Worm (Caenorhabditis elegans) whole organism, mixed stage, embryonic: ENCODE results near the gene ZC190.4.

Source experiments
- M03D4.4 ChIP-seq: sonication (generic microtip); optimal IDR thresholded peaks from 2 replicates; lab custom pipeline; 2017; ENCODE audit warnings: mild to moderate bottlenecking, missing genetic modification characterization, missing compliant biosample characterization
- bed-3 ChIP-seq: fragments of 200-800 bp; sonication (Bioruptor generic); optimal IDR thresholded peaks from 3 replicates; lab custom pipeline; 2018; ENCODE audit warnings: mild to moderate bottlenecking, missing genetic modification characterization, moderate library complexity, missing compliant biosample characterization
- blmp-1 ChIP-seq: fragments of 150-350 bp; optimal IDR thresholded peaks from 2 replicates; lab custom pipeline; 2014; ENCODE audit warnings: missing biosample characterization, missing genetic modification characterization
- ceh-39 ChIP-seq: fragments of 150-350 bp; optimal IDR thresholded peaks from 2 replicates; lab custom pipeline; 2014; ENCODE audit warnings: missing biosample characterization, missing genetic modification characterization
- ceh-43 ChIP-seq: fragments of 200-800 bp; sonication (Bioruptor generic); optimal IDR thresholded peaks from 2 replicates; lab custom pipeline; 2018; ENCODE audit warnings: mild to moderate bottlenecking, missing genetic modification characterization, moderate library complexity, missing compliant biosample characterization
- ceh-83 ChIP-seq: fragments of 200-800 bp; sonication (Bioruptor generic); optimal IDR thresholded peaks from 2 replicates; lab custom pipeline; 2018; ENCODE audit warnings: mild to moderate bottlenecking, missing genetic modification characterization, missing compliant biosample characterization
- cnd-1 ChIP-seq: fragments of 200-800 bp; sonication (Bioruptor generic); optimal IDR thresholded peaks from 2 replicates; lab custom pipeline; 2018; ENCODE audit warnings: mild to moderate bottlenecking, missing genetic modification characterization, missing compliant biosample characterization
- drap-1 ChIP-seq: fragments of 200-800 bp; sonication (Bioruptor generic); optimal IDR thresholded peaks from 3 replicates; lab custom pipeline; 2018; ENCODE audit warnings: mild to moderate bottlenecking, missing genetic modification characterization, missing compliant biosample characterization
- elt-1 ChIP-seq: sonication (generic microtip); optimal IDR thresholded peaks from 2 replicates; lab custom pipeline; 2017; ENCODE audit warnings: missing genetic modification characterization, mild to moderate bottlenecking, missing compliant biosample characterization, antibody characterized with exemption, moderate library complexity, borderline replicate concordance; ENCODE audit not compliant: insufficient read depth
- elt-3 ChIP-seq: fragments of 150-350 bp; optimal IDR thresholded peaks from 2 replicates; lab custom pipeline; 2014; ENCODE audit warnings: missing biosample characterization, missing genetic modification characterization
- flh-1 ChIP-seq: fragments of 200-800 bp; sonication (Bioruptor generic); optimal IDR thresholded peaks from 2 replicates; lab custom pipeline; 2018; ENCODE audit warnings: mild to moderate bottlenecking, missing genetic modification characterization, moderate library complexity, missing compliant biosample characterization
- ham-2 ChIP-seq: fragments of 200-800 bp; sonication (Bioruptor generic); optimal IDR thresholded peaks from 2 replicates; lab custom pipeline; 2018; ENCODE audit warnings: mild to moderate bottlenecking, missing genetic modification characterization, missing compliant biosample characterization
- hlh-1 ChIP-seq: fragments of 150-350 bp; optimal IDR thresholded peaks from 2 replicates; lab custom pipeline; 2014; ENCODE audit warnings: missing biosample characterization, missing genetic modification reagents, missing genetic modification characterization
- lin-13 ChIP-seq: fragments of 150-350 bp; optimal IDR thresholded peaks from 2 replicates; lab custom pipeline; 2014; ENCODE audit warnings: missing biosample characterization, missing genetic modification characterization
- lin-32 ChIP-seq: fragments of 200-800 bp; sonication (Bioruptor generic); optimal IDR thresholded peaks from 2 replicates; lab custom pipeline; 2018; ENCODE audit warnings: mild to moderate bottlenecking, missing genetic modification characterization, missing compliant biosample characterization
- lsy-2 ChIP-seq: fragments of 150-350 bp; optimal IDR thresholded peaks from 2 replicates; lab custom pipeline; 2014; ENCODE audit warnings: missing biosample characterization, missing genetic modification characterization
- mab-5 ChIP-seq: fragments of 150-350 bp; optimal IDR thresholded peaks from 2 replicates; lab custom pipeline; 2014; ENCODE audit warnings: missing biosample characterization, missing genetic modification characterization
- mep-1 ChIP-seq: fragments of 150-350 bp; optimal IDR thresholded peaks from 2 replicates; lab custom pipeline; 2017; ENCODE audit warnings: missing biosample characterization, missing genetic modification reagents, missing genetic modification characterization, inconsistent platforms
- nhr-12 ChIP-seq: fragments of 150-350 bp; optimal IDR thresholded peaks from 2 replicates; lab custom pipeline; 2014; ENCODE audit warnings: missing biosample characterization, missing genetic modification characterization
- nhr-2 ChIP-seq: fragments of 150-350 bp; optimal IDR thresholded peaks from 2 replicates; lab custom pipeline; 2014; ENCODE audit warnings: missing biosample characterization, missing genetic modification characterization
- nhr-237 ChIP-seq: fragments of 150-350 bp; optimal IDR thresholded peaks from 2 replicates; lab custom pipeline; 2014; ENCODE audit warnings: missing biosample characterization, missing genetic modification characterization
- nhr-28 ChIP-seq: fragments of 150-350 bp; optimal IDR thresholded peaks from 2 replicates; lab custom pipeline; 2014; ENCODE audit warnings: missing biosample characterization, missing genetic modification characterization
- nhr-76 ChIP-seq: sonication (generic microtip); optimal IDR thresholded peaks from 2 replicates; lab custom pipeline; 2017; ENCODE audit warnings: missing biosample characterization, missing genetic modification characterization
- pha-4 ChIP-seq: fragments of 150-350 bp; optimal IDR thresholded peaks from 2 replicates; lab custom pipeline; 2018; ENCODE audit warnings: missing biosample characterization, missing genetic modification reagents, missing genetic modification characterization
- sem-2 ChIP-seq: fragments of 200-800 bp; sonication (Bioruptor generic); optimal IDR thresholded peaks from 2 replicates; lab custom pipeline; 2018; ENCODE audit warnings: mild to moderate bottlenecking, missing genetic modification characterization, missing compliant biosample characterization
- snpc-4 ChIP-seq: fragments of 150-350 bp; optimal IDR thresholded peaks from 2 replicates; lab custom pipeline; 2014; ENCODE audit warnings: missing biosample characterization, missing genetic modification characterization
- sptf-1 ChIP-seq: sonication (generic microtip); optimal IDR thresholded peaks from 2 replicates; lab custom pipeline; 2017; ENCODE audit warnings: mild to moderate bottlenecking, missing genetic modification characterization, moderate library complexity, missing compliant biosample characterization
- unc-120 ChIP-seq: sonication (generic microtip); optimal IDR thresholded peaks from 2 replicates; lab custom pipeline; 2017; ENCODE audit warnings: missing genetic modification characterization, missing compliant biosample characterization; ENCODE audit not compliant: poor library complexity, severe bottlenecking
- unc-39 ChIP-seq: fragments of 150-350 bp; optimal IDR thresholded peaks from 2 replicates; lab custom pipeline; 2014; ENCODE audit warnings: missing biosample characterization, missing genetic modification characterization
- unc-62 ChIP-seq: fragments of 150-350 bp; optimal IDR thresholded peaks from 2 replicates; lab custom pipeline; 2014; ENCODE audit warnings: missing biosample characterization, missing genetic modification reagents, missing genetic modification characterization
- zip-8 ChIP-seq: fragments of 150-350 bp; optimal IDR thresholded peaks from 2 replicates; lab custom pipeline; 2014; ENCODE audit warnings: missing biosample characterization, missing genetic modification characterization
- ztf-11 ChIP-seq: fragments of 150-350 bp; optimal IDR thresholded peaks from 2 replicates; lab custom pipeline; 2014; ENCODE audit warnings: missing biosample characterization, missing genetic modification characterization

ZC190.4 gene

ce11 chrV:8627580-8627979, 38.3 kb upstream of the ZC190.4 start:
- no peak for TF ChIP-seq sptf-1 (tag; lab: Kevin White, UChicago)
- no peak for TF ChIP-seq nhr-2 (tag; lab: Kevin White, UChicago)
- TF ChIP-seq bed-3 = no peak
- TF ChIP-seq zip-8 (tag; lab: Kevin White, UChicago) = no peak
- no peak for TF ChIP-seq unc-39 (tag; lab: Kevin White, UChicago)
- TF ChIP-seq pha-4 = no peak
- TF ChIP-seq ceh-39 (tag; lab: Kevin White, UChicago) = no peak
- no peak for TF ChIP-seq sem-2 (GFP tag; lab: Kevin White, UChicago)
- TF ChIP-seq hlh-1 (tag; lab: Kevin White, UChicago) = no peak
- no peak for TF ChIP-seq M03D4.4 (tag; lab: Kevin White, UChicago)

ce11 chrV:8629029-8629428, 36.8 kb upstream of the ZC190.4 start, which contains the start of gene F41E6.12:
Gene F41E6.12, minus strand, starts transcription at chrV:8629129.
- no peak for TF ChIP-seq lin-13 (tag; lab: Kevin White, UChicago)
- no peak for TF ChIP-seq ham-2 (GFP tag; lab: Kevin White, UChicago)
- TF ChIP-seq mab-5 (tag; lab: Kevin White, UChicago) = no peak
- no peak for TF ChIP-seq mep-1 (tag; lab: Kevin White, UChicago)
- TF ChIP-seq nhr-28 = no peak

ce11 chrV:8631277-8631765, 34.5 kb upstream of the ZC190.4 start, which contains the start of gene atg-18:
Gene atg-18, minus strand, starts transcription at chrV:8631327.
- TF ChIP-seq ceh-39 (tag; lab: Kevin White, UChicago) = peak; percentile 12
- no peak for TF ChIP-seq elt-1 (tag; lab: Kevin White, UChicago)
- TF ChIP-seq ztf-11 (tag; lab: Kevin White, UChicago) = peak; percentile 10
- peak; percentile 22 for TF ChIP-seq bed-3
- peak; percentile 36 for TF ChIP-seq pha-4
- peak; percentile 52 for TF ChIP-seq mab-5 (tag; lab: Kevin White, UChicago)
- peak; percentile 45 for TF ChIP-seq mep-1 (tag; lab: Kevin White, UChicago)
- TF ChIP-seq ceh-43 (GFP tag; lab: Kevin White, UChicago) = peak; percentile 67
- TF ChIP-seq nhr-237 (tag; lab: Kevin White, UChicago) = peak; percentile 11
- TF ChIP-seq blmp-1 = peak; percentile 41
- TF ChIP-seq zip-8 (tag; lab: Kevin White, UChicago) = no peak
- peak; percentile 86 for TF ChIP-seq hlh-1 (tag; lab: Kevin White, UChicago)
- TF ChIP-seq snpc-4 (tag; lab: Kevin White, UChicago) = no peak
- TF ChIP-seq drap-1 (GFP tag; lab: Kevin White, UChicago) = peak; percentile 62
- peak; percentile 18 for TF ChIP-seq unc-62
- TF ChIP-seq cnd-1 (tag; lab: Kevin White, UChicago) = peak; percentile 53
- TF ChIP-seq nhr-2 (tag; lab: Kevin White, UChicago) = peak; percentile 11
- TF ChIP-seq elt-3 (tag; lab: Kevin White, UChicago) = no peak
- TF ChIP-seq ham-2 (GFP tag; lab: Kevin White, UChicago) = peak; percentile 18
- TF ChIP-seq lin-32 (GFP tag; lab: Kevin White, UChicago) = peak; percentile 18
- TF ChIP-seq nhr-12 (tag; lab: Kevin White, UChicago) = no peak
- TF ChIP-seq ceh-83 = peak; percentile 75
- no peak for TF ChIP-seq sem-2 (GFP tag; lab: Kevin White, UChicago)
- TF ChIP-seq unc-120 = peak; percentile 33
- peak; percentile 50 for TF ChIP-seq lin-13 (tag; lab: Kevin White, UChicago)
- TF ChIP-seq lsy-2 = peak; percentile 39

DNA sequence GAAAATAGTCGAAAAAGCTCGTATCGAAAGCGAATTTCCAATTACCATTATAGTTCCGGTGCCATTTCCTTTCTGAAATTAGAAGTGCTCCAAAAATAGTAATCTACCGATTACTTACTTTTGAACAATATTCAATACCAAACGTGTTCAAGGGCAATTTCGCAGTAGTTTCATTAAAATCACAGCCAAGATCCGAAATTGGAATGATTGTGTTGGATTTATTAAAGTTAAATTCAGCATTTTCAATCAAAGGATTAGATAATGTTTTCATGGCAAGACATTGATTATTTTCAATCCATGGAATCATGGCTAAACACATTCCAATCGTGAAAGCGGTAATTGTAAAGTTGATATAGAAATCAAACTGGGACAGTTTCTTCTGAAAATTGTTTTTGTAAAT, 33.1 kb upstream of the ZC190.4 start:
- TF ChIP-seq drap-1 (GFP tag; lab: Kevin White, UChicago) (no peak), lsy-2 (no peak), unc-39 (tag; lab: Kevin White, UChicago) (no peak), elt-1 (tag; lab: Kevin White, UChicago) (no peak), M03D4.4 (tag; lab: Kevin White, UChicago) (no peak), ham-2 (GFP tag; lab: Kevin White, UChicago) (no peak), nhr-76 (tag; lab: Kevin White, UChicago) (no peak), hlh-1 (tag; lab: Kevin White, UChicago) (no peak), ceh-83 (no peak), lin-13 (tag; lab: Kevin White, UChicago) (no peak), mep-1 (tag; lab: Kevin White, UChicago) (no peak), cnd-1 (tag; lab: Kevin White, UChicago) (no peak), elt-3 (tag; lab: Kevin White, UChicago) (no peak), mab-5 (tag; lab: Kevin White, UChicago) (no peak), nhr-237 (tag; lab: Kevin White, UChicago) (no peak), ceh-43 (GFP tag; lab: Kevin White, UChicago) (no peak), unc-120 (no peak), nhr-12 (tag; lab: Kevin White, UChicago) (no peak), nhr-2 (tag; lab: Kevin White, UChicago) (no peak), flh-1 (GFP tag; lab: Kevin White, UChicago) (no peak)
